Fruit fly (Drosophila melanogaster) whole organism, prepupa: ENCODE measurements around the gene ncd.

ENCODE experiments used
- CG6163 ChIP-seq: fragments of 200-800 bp; sonication (Bioruptor generic); IDR thresholded peaks from 3 replicates; pipeline ENCODE4 v1.3.6; 2022; ENCODE audit warnings: missing biosample characterization, missing genetic modification characterization
- CG6276 ChIP-seq: fragments of 200-800 bp; sonication (Bioruptor generic); optimal IDR thresholded peaks from 2 replicates; lab custom pipeline; 2017; ENCODE audit warnings: missing biosample characterization, mild to moderate bottlenecking, missing genetic modification characterization
- CG7368 ChIP-seq: fragments of 200-800 bp; sonication (Bioruptor generic); optimal IDR thresholded peaks from 3 replicates; lab custom pipeline; 2016; ENCODE audit warnings: missing biosample characterization, missing genetic modification characterization
- Sox102F ChIP-seq: fragments of 200-800 bp; sonication (Bioruptor generic); optimal IDR thresholded peaks from 2 replicates; lab custom pipeline; 2016; ENCODE audit warnings: missing biosample characterization, mild to moderate bottlenecking, missing genetic modification characterization
- Sox15 ChIP-seq: fragments of 200-800 bp; sonication (Bioruptor generic); optimal IDR thresholded peaks from 3 replicates; lab custom pipeline; 2016; ENCODE audit warnings: missing biosample characterization, missing genetic modification characterization
- eg ChIP-seq: fragments of 200-800 bp; sonication (Bioruptor generic); IDR thresholded peaks from 3 replicates; pipeline ENCODE4 v1.3.6; 2022; ENCODE audit warnings: missing biosample characterization, missing genetic modification characterization
- fd85E ChIP-seq: fragments of 200-800 bp; sonication (Bioruptor generic); optimal IDR thresholded peaks from 3 replicates; lab custom pipeline; 2016; ENCODE audit warnings: missing biosample characterization, missing genetic modification characterization

dm6 chr3R:29757681-29758080 lies 49.2 kb downstream of the ncd start:
- TF ChIP-seq Sox102F (GFP tag; lab: Kevin White, UChicago) (peak; percentile 57), eg (GFP tag; lab: Robert Waterston, UW) (peak; percentile 76), CG7368 (no peak), CG6163 (GFP tag; lab: Robert Waterston, UW) (peak; percentile 33; the same call in 1 of the 3 replicates), CG6276 (GFP tag; lab: Kevin White, UChicago) (peak; percentile 45), Sox15 (GFP tag; lab: Kevin White, UChicago) (peak; percentile 30), fd85E (GFP tag; lab: Kevin White, UChicago) (no peak)
